Fruit fly (Drosophila melanogaster) whole organism, embryonic: ENCODE data around the gene Swip-1.

ENCODE experiments used
- ATbp ChIP-seq: fragments of 200-800 bp; sonication (Bioruptor generic); optimal IDR thresholded peaks from 2 replicates; lab custom pipeline; 2017; ENCODE audit warnings: missing biosample characterization, mild to moderate bottlenecking, missing genetic modification characterization, missing genetic modification reagents
- Asciz ChIP-seq: fragments of 200-800 bp; sonication (Bioruptor generic); optimal IDR thresholded peaks from 2 replicates; lab custom pipeline; 2017; ENCODE audit warnings: missing biosample characterization, mild to moderate bottlenecking, missing genetic modification characterization, missing genetic modification reagents
- BtbVII ChIP-seq: fragments of 200-800 bp; sonication (Bioruptor generic); optimal IDR thresholded peaks from 3 replicates; lab custom pipeline; 2017; ENCODE audit warnings: missing biosample characterization, mild to moderate bottlenecking, missing genetic modification characterization
- CG1024 ChIP-seq: fragments of 200-800 bp; sonication (Bioruptor generic); IDR thresholded peaks from 2 replicates; pipeline ENCODE4 v1.3.6; 2022; ENCODE audit warnings: missing biosample characterization, missing genetic modification characterization
- CG10565 ChIP-seq: fragments of 200-800 bp; sonication (Bioruptor generic); optimal IDR thresholded peaks from 3 replicates; lab custom pipeline; 2016; ENCODE audit warnings: missing biosample characterization, mild to moderate bottlenecking, missing genetic modification characterization
- CG10654 ChIP-seq: fragments of 200-800 bp; sonication (Bioruptor generic); optimal IDR thresholded peaks from 2 replicates; lab custom pipeline; 2016; ENCODE audit warnings: missing biosample characterization, missing genetic modification characterization
- CG13287 ChIP-seq: fragments of 200-800 bp; sonication (Bioruptor generic); IDR thresholded peaks from 2 replicates; pipeline ENCODE4 v1.3.6; 2022; ENCODE audit warnings: missing biosample characterization, missing genetic modification characterization; ENCODE audit not compliant: partially characterized antibody
- CG14014 ChIP-seq: fragments of 200-800 bp; sonication (Bioruptor generic); IDR thresholded peaks from 2 replicates; pipeline ENCODE4 v1.3.6; 2022; ENCODE audit warnings: missing biosample characterization, missing genetic modification characterization
- CG14050 ChIP-seq: fragments of 200-800 bp; sonication (Bioruptor generic); IDR thresholded peaks from 3 replicates; pipeline ENCODE4 v1.3.6; 2022; ENCODE audit warnings: missing biosample characterization, missing genetic modification characterization
- CG14965 ChIP-seq: fragments of 200-800 bp; sonication (Bioruptor generic); optimal IDR thresholded peaks from 2 replicates; lab custom pipeline; 2016; ENCODE audit warnings: missing biosample characterization, missing genetic modification characterization, borderline replicate concordance
- CG16779 ChIP-seq: fragments of 200-800 bp; sonication (Bioruptor generic); IDR thresholded peaks from 2 replicates; pipeline ENCODE4 v1.3.6; 2022; ENCODE audit warnings: missing biosample characterization, missing genetic modification characterization
- CG16863 ChIP-seq: fragments of 200-800 bp; sonication (Bioruptor generic); optimal IDR thresholded peaks from 3 replicates; lab custom pipeline; 2016; ENCODE audit warnings: missing biosample characterization, missing genetic modification characterization
- CG31388 ChIP-seq: fragments of 200-800 bp; sonication (Bioruptor generic); optimal IDR thresholded peaks from 2 replicates; lab custom pipeline; 2016; ENCODE audit warnings: missing biosample characterization, missing genetic modification characterization
- CG3163 ChIP-seq: fragments of 200-800 bp; sonication (Bioruptor generic); optimal IDR thresholded peaks from 3 replicates; lab custom pipeline; 2016; ENCODE audit warnings: missing biosample characterization, missing genetic modification characterization
- CG3281 ChIP-seq: fragments of 200-800 bp; sonication (Bioruptor generic); optimal IDR thresholded peaks from 3 replicates; lab custom pipeline; 2017; ENCODE audit warnings: missing biosample characterization, mild to moderate bottlenecking, missing genetic modification characterization
- CG34224 ChIP-seq: fragments of 200-800 bp; sonication (Bioruptor generic); IDR thresholded peaks from 3 replicates; pipeline ENCODE4 v1.3.6; 2022; ENCODE audit warnings: missing biosample characterization, missing genetic modification characterization; ENCODE audit not compliant: partially characterized antibody
- CG3847 ChIP-seq: fragments of 200-800 bp; sonication (Bioruptor generic); IDR thresholded peaks from 2 replicates; pipeline ENCODE4 v1.3.6; 2022; ENCODE audit warnings: missing biosample characterization, missing genetic modification characterization
- CG42726 ChIP-seq: fragments of 200-800 bp; sonication (Bioruptor generic); IDR thresholded peaks from 2 replicates; pipeline ENCODE4 v1.3.6; 2022; ENCODE audit warnings: missing biosample characterization, missing genetic modification characterization; ENCODE audit not compliant: partially characterized antibody
- CG5953 ChIP-seq: fragments of 200-800 bp; sonication (Bioruptor generic); IDR thresholded peaks from 2 replicates; pipeline ENCODE4 v1.3.6; 2022; ENCODE audit warnings: missing biosample characterization, missing genetic modification characterization
- CG6813 ChIP-seq: fragments of 200-800 bp; sonication (Bioruptor generic); optimal IDR thresholded peaks from 2 replicates; lab custom pipeline; 2017; ENCODE audit warnings: missing biosample characterization, missing genetic modification characterization, mild to moderate bottlenecking, moderate library complexity, missing genetic modification reagents
- CG7271 ChIP-seq: fragments of 200-800 bp; sonication (Bioruptor generic); optimal IDR thresholded peaks from 2 replicates; lab custom pipeline; 2018; ENCODE audit warnings: missing biosample characterization, mild to moderate bottlenecking, missing genetic modification characterization, moderate library complexity
- CG7372 ChIP-seq: fragments of 200-800 bp; sonication (Bioruptor generic); IDR thresholded peaks from 2 replicates; pipeline ENCODE4 v1.3.6; 2022; ENCODE audit warnings: missing biosample characterization, missing genetic modification characterization
- CG8359 ChIP-seq: fragments of 200-800 bp; sonication (Bioruptor generic); optimal IDR thresholded peaks from 2 replicates; lab custom pipeline; 2017; ENCODE audit warnings: missing biosample characterization, mild to moderate bottlenecking, missing genetic modification characterization, borderline replicate concordance
- CG8388 ChIP-seq: fragments of 200-800 bp; sonication (Bioruptor generic); optimal IDR thresholded peaks from 2 replicates; lab custom pipeline; 2019; ENCODE audit warnings: missing biosample characterization, mild to moderate bottlenecking, missing genetic modification characterization, moderate library complexity
- CG8924 ChIP-seq: fragments of 200-800 bp; optimal IDR thresholded peaks from 3 replicates; lab custom pipeline; 2019; ENCODE audit warnings: missing biosample characterization, mild to moderate bottlenecking, missing genetic modification characterization, moderate library complexity
- CoRest ChIP-seq: fragments of 200-800 bp; sonication (Bioruptor generic); optimal IDR thresholded peaks from 3 replicates; lab custom pipeline; 2018; ENCODE audit warnings: missing biosample characterization, mild to moderate bottlenecking, missing genetic modification characterization, moderate library complexity
- Dip2 ChIP-seq: fragments of 200-800 bp; sonication (Bioruptor generic); IDR thresholded peaks from 2 replicates; pipeline ENCODE4 v1.3.6; 2022; ENCODE audit warnings: missing biosample characterization, missing genetic modification characterization
- Doc2 ChIP-seq: fragments of 200-800 bp; sonication (Bioruptor generic); IDR thresholded peaks from 2 replicates; pipeline ENCODE4 v1.3.6; 2022; ENCODE audit warnings: missing biosample characterization, missing genetic modification characterization
- Doc3 ChIP-seq: fragments of 200-800 bp; sonication (Bioruptor generic); IDR thresholded peaks from 3 replicates; pipeline ENCODE4 v1.3.6; 2022; ENCODE audit warnings: missing biosample characterization, missing genetic modification characterization; ENCODE audit not compliant: partially characterized antibody
- Lpt ChIP-seq: fragments of >200 bp; optimal IDR thresholded peaks from 2 replicates; lab custom pipeline; 2018; ENCODE audit warnings: missing biosample characterization, missing genetic modification characterization
- Optix ChIP-seq: fragments of 200-800 bp; sonication (Bioruptor generic); IDR thresholded peaks from 3 replicates; pipeline ENCODE4 v1.3.6; 2022; ENCODE audit warnings: missing biosample characterization, missing genetic modification characterization
- Sox100B ChIP-seq: fragments of 200-800 bp; sonication (Bioruptor generic); optimal IDR thresholded peaks from 3 replicates; lab custom pipeline; 2018; ENCODE audit warnings: missing biosample characterization, mild to moderate bottlenecking, missing genetic modification characterization
- Trl ChIP-seq, 3 experiments: fragments of >200 bp in 2 of 3; fragments of 200-800 bp in 1 of 3; sonication (Bioruptor generic) in 1 of 3; optimal IDR thresholded peaks; 2 replicates in 1 of 3; 3 replicates in 2 of 3; lab custom pipeline; 2016 to 2017; ENCODE audit warnings: missing biosample characterization in 1 of 3, missing genetic modification characterization in 1 of 3
- cg ChIP-seq: fragments of 200-800 bp; sonication (Bioruptor generic); optimal IDR thresholded peaks from 3 replicates; lab custom pipeline; 2019; ENCODE audit warnings: missing biosample characterization, mild to moderate bottlenecking, missing genetic modification characterization, moderate library complexity
- cwo ChIP-seq: fragments of 200-800 bp; sonication (Bioruptor generic); optimal IDR thresholded peaks from 3 replicates; lab custom pipeline; 2017; ENCODE audit warnings: missing biosample characterization, missing genetic modification characterization, mild to moderate bottlenecking, moderate library complexity, missing genetic modification reagents
- ewg ChIP-seq: fragments of 200-800 bp; sonication (Bioruptor generic); optimal IDR thresholded peaks from 3 replicates; lab custom pipeline; 2017; ENCODE audit warnings: mild to moderate bottlenecking, missing biosample characterization, missing genetic modification reagents, missing genetic modification characterization
- hb ChIP-seq: fragments of 200-800 bp; sonication (Bioruptor generic); IDR thresholded peaks from 3 replicates; pipeline ENCODE4 v1.3.6; 2022; ENCODE audit warnings: missing biosample characterization, missing genetic modification characterization; ENCODE audit not compliant: partially characterized antibody
- klu ChIP-seq: fragments of 200-800 bp; sonication (Bioruptor generic); IDR thresholded peaks from 2 replicates; pipeline ENCODE4 v1.3.6; 2022; ENCODE audit warnings: missing biosample characterization, missing genetic modification characterization
- kni ChIP-seq: fragments of 200-800 bp; sonication (Bioruptor generic); optimal IDR thresholded peaks from 3 replicates; lab custom pipeline; 2017; ENCODE audit warnings: mild to moderate bottlenecking, missing biosample characterization, missing genetic modification reagents, missing genetic modification characterization
- lilli ChIP-seq: fragments of 200-800 bp; sonication (Bioruptor generic); optimal IDR thresholded peaks from 3 replicates; lab custom pipeline; 2016; ENCODE audit warnings: missing biosample characterization, missing genetic modification characterization
- lola ChIP-seq, 3 experiments: fragments of >200 bp in 2 of 3; fragments of 200-800 bp in 1 of 3; sonication (Bioruptor generic) in 1 of 3; optimal IDR thresholded peaks; 2 replicates each; lab custom pipeline; 2017 to 2019; ENCODE audit warnings: missing biosample characterization in 3 of 3, missing genetic modification characterization in 3 of 3, mild to moderate bottlenecking in 1 of 3, moderate library complexity in 1 of 3
- luna ChIP-seq: fragments of 200-800 bp; sonication (Bioruptor generic); optimal IDR thresholded peaks from 2 replicates; lab custom pipeline; 2016; ENCODE audit warnings: missing biosample characterization, missing genetic modification characterization
- nerfin-1 ChIP-seq: fragments of 200-800 bp; sonication (Bioruptor generic); optimal IDR thresholded peaks from 3 replicates; lab custom pipeline; 2019; ENCODE audit warnings: missing biosample characterization, mild to moderate bottlenecking, missing genetic modification characterization, moderate library complexity
- sima ChIP-seq: fragments of 200-800 bp; sonication (Bioruptor generic); optimal IDR thresholded peaks from 2 replicates; lab custom pipeline; 2016; ENCODE audit warnings: missing biosample characterization, missing genetic modification characterization
- sna ChIP-seq: fragments of 200-800 bp; sonication (Bioruptor generic); IDR thresholded peaks from 2 replicates; pipeline ENCODE4 v1.3.6; 2022; ENCODE audit warnings: missing biosample characterization, missing genetic modification characterization; ENCODE audit not compliant: partially characterized antibody
- sob ChIP-seq: fragments of 200-800 bp; sonication (Bioruptor generic); IDR thresholded peaks from 2 replicates; pipeline ENCODE4 v1.3.6; 2022; ENCODE audit warnings: missing biosample characterization, missing genetic modification characterization
- usp ChIP-seq: fragments of >200 bp; optimal IDR thresholded peaks from 2 replicates; lab custom pipeline; 2017; ENCODE audit warnings: missing biosample characterization, missing genetic modification characterization

The Swip-1 gene

DNA sequence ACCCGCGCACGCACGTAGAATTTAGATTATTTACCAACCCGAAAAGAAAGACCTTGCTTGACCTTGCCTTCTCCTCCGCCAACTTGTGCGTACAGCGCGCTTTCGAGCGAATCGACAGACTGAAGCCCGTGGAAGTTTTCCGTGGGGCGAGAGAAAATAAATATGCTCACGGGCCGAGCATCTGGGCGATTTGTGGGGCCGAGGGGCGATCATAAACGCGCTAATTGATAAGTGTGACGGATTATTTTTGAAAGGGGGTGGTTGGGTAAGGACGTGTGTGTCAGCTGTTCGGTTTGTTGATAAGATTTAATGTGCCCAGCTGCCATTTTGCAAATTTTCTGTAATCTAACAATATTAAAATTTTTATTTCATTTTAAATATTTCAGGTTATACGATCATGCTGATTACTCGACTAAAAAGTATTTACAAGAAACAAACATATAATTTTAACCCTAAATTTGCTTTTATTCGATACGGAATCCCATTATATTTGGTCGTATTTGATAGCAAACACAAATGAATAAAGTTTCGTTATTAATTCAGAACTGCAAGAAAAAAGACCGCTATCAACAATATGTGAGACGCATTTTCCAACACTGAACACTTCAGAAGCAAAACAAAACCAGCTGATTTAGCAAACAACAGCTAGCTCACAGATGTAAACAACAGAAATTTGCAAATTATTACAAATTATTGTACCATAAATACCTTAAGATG is 12.9 kb downstream of the Swip-1 start, which contains the start of the genes L2HGDH and CG10431 (continued):
- TF ChIP-seq CG3847 (GFP tag; lab: Robert Waterston, UW) = peak; percentile 64
- TF ChIP-seq CG3163 (GFP tag; lab: Kevin White, UChicago) = no peak
- peak; percentile 85 for TF ChIP-seq CG8924 (tag; lab: Kevin White, UChicago)
- TF ChIP-seq lola (GFP tag; optimal IDR thresholded peaks at IDR 0.05; lab: Kevin White, UChicago) = peak in 1 of 3 experiments; percentile 69
- TF ChIP-seq Doc2 (GFP tag; lab: Robert Waterston, UW) = no peak
- TF ChIP-seq kni (GFP tag; lab: Kevin White, UChicago) = no peak
- TF ChIP-seq sna (GFP tag; lab: Robert Waterston, UW) = no peak
- TF ChIP-seq BtbVII (GFP tag; lab: Kevin White, UChicago) = peak; percentile 67
- peak; percentile 43 for TF ChIP-seq CG7271 (tag; lab: Kevin White, UChicago)
- TF ChIP-seq CG7372 (GFP tag; lab: Robert Waterston, UW) = no peak
- peak; percentile 41 for TF ChIP-seq CG6813 (GFP tag; lab: Kevin White, UChicago)
- TF ChIP-seq Asciz (GFP tag; lab: Kevin White, UChicago) = peak; percentile 20
- peak; percentile 66 for TF ChIP-seq Sox100B (GFP tag; lab: Kevin White, UChicago)
- no peak for TF ChIP-seq CG16863 (GFP tag; lab: Kevin White, UChicago)
- no peak for TF ChIP-seq klu (GFP tag; lab: Robert Waterston, UW)
- peak in 1 of 2 experiments; percentile 48 for TF ChIP-seq Trl (optimal IDR thresholded peaks at IDR 0.05; lab: Kevin White, UChicago)
- TF ChIP-seq Trl (GFP tag; optimal IDR thresholded peaks at IDR 0.05; lab: Kevin White, UChicago) = peak; percentile 48
- no peak for TF ChIP-seq CG42726 (GFP tag; lab: Robert Waterston, UW)
- TF ChIP-seq lilli (GFP tag; lab: Kevin White, UChicago) = peak; percentile 67
- TF ChIP-seq ATbp = peak; percentile 25
- TF ChIP-seq CG1024 (GFP tag; lab: Robert Waterston, UW) = no peak
- no peak for TF ChIP-seq sima
- TF ChIP-seq Doc3 (GFP tag; lab: Robert Waterston, UW) = no peak
- no peak; the same call in 1 of the 2 replicates for TF ChIP-seq CG14014
- TF ChIP-seq CG34224 (GFP tag; lab: Robert Waterston, UW) = no peak; the same call in 2 of the 3 replicates
- TF ChIP-seq CG5953 (GFP tag; lab: Robert Waterston, UW) = 0 out of 2 replicates have a peak, but pooled peaks have one; percentile 11
- no peak for TF ChIP-seq usp (GFP tag; lab: Kevin White, UChicago)
- no peak for TF ChIP-seq Dip2 (GFP tag; lab: Robert Waterston, UW)
- peak; percentile 45 for TF ChIP-seq nerfin-1 (tag; lab: Kevin White, UChicago)
- no peak for TF ChIP-seq Lpt
- TF ChIP-seq CG14050 (GFP tag; lab: Robert Waterston, UW) = no peak
- no peak for TF ChIP-seq luna (GFP tag; lab: Kevin White, UChicago)
- no peak; the same call in 1 of the 2 replicates for TF ChIP-seq CG16779 (GFP tag; lab: Robert Waterston, UW)
- TF ChIP-seq CG8388 = peak; percentile 43
- TF ChIP-seq CoRest = peak; percentile 79
- TF ChIP-seq CG10565 = no peak
- TF ChIP-seq CG13287 (GFP tag; lab: Robert Waterston, UW) = peak; percentile 34; the same call in 1 of the 2 replicates
- TF ChIP-seq cwo (GFP tag; lab: Kevin White, UChicago) = peak; percentile 78
- peak; percentile 57 for TF ChIP-seq CG3281 (GFP tag; lab: Kevin White, UChicago)
- TF ChIP-seq sob (GFP tag; lab: Robert Waterston, UW) = 0 out of 2 replicates have a peak, but pooled peaks have one; percentile 7
- no peak for TF ChIP-seq cg (GFP tag; lab: Kevin White, UChicago)
- peak; percentile 21 for TF ChIP-seq ewg (GFP tag; lab: Kevin White, UChicago)
- no peak for TF ChIP-seq hb (GFP tag; lab: Robert Waterston, UW)
- TF ChIP-seq CG14965 (GFP tag; lab: Kevin White, UChicago) = no peak
- no peak for TF ChIP-seq CG31388
- peak; percentile 20 for TF ChIP-seq CG8359
- TF ChIP-seq CG10654 (GFP tag; lab: Kevin White, UChicago) = peak; percentile 47
- no peak for TF ChIP-seq Optix (GFP tag; lab: Robert Waterston, UW)
